Fruit fly (Drosophila melanogaster): ENCODE measurements around the gene CG18599.

DNA sequence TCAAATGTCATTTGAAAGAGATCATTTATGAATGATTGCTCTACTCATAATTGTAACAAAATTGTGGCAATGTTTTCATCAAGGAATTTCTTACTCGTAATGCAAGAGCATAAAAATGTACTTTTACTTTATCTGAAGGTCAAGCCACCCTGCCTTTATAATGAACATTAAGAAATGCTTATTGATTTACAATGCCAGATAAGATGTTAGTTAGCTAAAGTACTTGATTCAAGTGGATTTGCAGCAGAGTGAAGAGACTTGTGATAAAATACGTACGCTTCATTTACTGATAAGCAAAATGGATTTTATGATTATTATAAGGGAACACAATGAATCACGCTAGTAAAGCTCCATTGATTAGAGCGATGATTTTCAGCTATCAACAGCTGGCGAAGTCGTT, 24.2 kb downstream of the CG18599 start:
- TF ChIP-seq Myc (optimal IDR thresholded peaks at IDR 0.05), result no peak
- TF ChIP-seq woc (GFP tag; optimal IDR thresholded peaks at IDR 0.05), result no peak
- TF ChIP-seq GATAd (GFP tag; optimal IDR thresholded peaks at IDR 0.05), result no peak
- no peak for TF ChIP-seq Dif (GFP tag; optimal IDR thresholded peaks at IDR 0.05; ENCODE audit: partially characterized antibody)
- no peak for TF ChIP-seq jim (GFP tag; optimal IDR thresholded peaks at IDR 0.05)
- TF ChIP-seq Jra (GFP tag; optimal IDR thresholded peaks at IDR 0.05), result no peak

Data from whole organism, wandering third instar larva.